Fruit fly (Drosophila melanogaster): ENCODE results near the gene CG14708.

dm6 chr3R:11595523-11595922, 41.6 kb downstream of the CG14708 start:
- TF ChIP-seq br (GFP tag; optimal IDR thresholded peaks at IDR 0.05) (no peak), sage (GFP tag; optimal IDR thresholded peaks at IDR 0.05) (no peak)

All from whole organism, wandering third instar larva.